Worm (Caenorhabditis elegans) whole organism, L3 larva: ENCODE measurements around the gene cogc-6.

ENCODE experiments used
- R02D3.7 ChIP-seq: fragments of 150-350 bp; optimal IDR thresholded peaks from 2 replicates; lab custom pipeline; 2014; ENCODE audit warnings: missing biosample characterization, missing genetic modification characterization
- aly-2 ChIP-seq: fragments of 150-350 bp; optimal IDR thresholded peaks from 2 replicates; lab custom pipeline; 2014; ENCODE audit warnings: missing biosample characterization, missing genetic modification characterization
- ama-1 ChIP-seq: fragments of 150-350 bp; optimal IDR thresholded peaks from 2 replicates; lab custom pipeline; 2018
- ceh-28 ChIP-seq: fragments of 150-350 bp; optimal IDR thresholded peaks from 2 replicates; lab custom pipeline; 2014; ENCODE audit warnings: missing biosample characterization, missing genetic modification reagents, missing genetic modification characterization
- ceh-82 ChIP-seq: fragments of 150-350 bp; optimal IDR thresholded peaks from 2 replicates; lab custom pipeline; 2014; ENCODE audit warnings: missing biosample characterization, missing genetic modification characterization
- egl-27 ChIP-seq: sonication (generic microtip); optimal IDR thresholded peaks from 4 replicates; lab custom pipeline; 2017; ENCODE audit warnings: missing biosample characterization, missing genetic modification reagents, missing genetic modification characterization
- egl-5 ChIP-seq: fragments of 150-350 bp; optimal IDR thresholded peaks from 2 replicates; lab custom pipeline; 2017; ENCODE audit warnings: missing biosample characterization, missing genetic modification reagents, missing genetic modification characterization, inconsistent platforms
- elt-1 ChIP-seq: fragments of 150-350 bp; optimal IDR thresholded peaks from 2 replicates; lab custom pipeline; 2014; ENCODE audit warnings: missing biosample characterization, missing genetic modification characterization
- elt-2 ChIP-seq: sonication (generic microtip); optimal IDR thresholded peaks from 2 replicates; lab custom pipeline; 2016; ENCODE audit warnings: missing genetic modification reagents, mild to moderate bottlenecking, missing genetic modification characterization, missing compliant biosample characterization
- elt-3 ChIP-seq, 3 experiments: fragments of 150-350 bp in 1 of 3; sonication (generic microtip) in 2 of 3; optimal IDR thresholded peaks; 2 replicates in 2 of 3; 4 replicates in 1 of 3; lab custom pipeline; 2014 to 2017; ENCODE audit warnings: missing biosample characterization in 3 of 3, missing genetic modification characterization in 3 of 3
- eor-1 ChIP-seq, 2 experiments: fragments of 150-350 bp; optimal IDR thresholded peaks; 2 replicates each; lab custom pipeline; 2014 to 2018; ENCODE audit warnings: missing biosample characterization in 2 of 2, missing genetic modification characterization in 2 of 2
- fkh-2 ChIP-seq: fragments of 150-350 bp; optimal IDR thresholded peaks from 2 replicates; lab custom pipeline; 2014; ENCODE audit warnings: missing biosample characterization, missing genetic modification reagents, missing genetic modification characterization
- fos-1 ChIP-seq: fragments of 150-350 bp; optimal IDR thresholded peaks from 2 replicates; lab custom pipeline; 2014; ENCODE audit warnings: missing biosample characterization, missing genetic modification characterization
- hmg-11 ChIP-seq: sonication (generic microtip); optimal IDR thresholded peaks from 2 replicates; lab custom pipeline; 2016; ENCODE audit warnings: missing genetic modification characterization, missing compliant biosample characterization
- jun-1 ChIP-seq: fragments of 150-350 bp; optimal IDR thresholded peaks from 2 replicates; lab custom pipeline; 2014; ENCODE audit warnings: missing biosample characterization, missing genetic modification reagents, missing genetic modification characterization
- lin-15B ChIP-seq: fragments of 150-350 bp; optimal IDR thresholded peaks from 2 replicates; lab custom pipeline; 2014; ENCODE audit warnings: missing biosample characterization, missing genetic modification characterization
- lin-39 ChIP-seq: fragments of 150-350 bp; optimal IDR thresholded peaks from 2 replicates; lab custom pipeline; 2018; ENCODE audit warnings: missing biosample characterization, missing genetic modification reagents, missing genetic modification characterization
- lsy-12 ChIP-seq: sonication (generic microtip); optimal IDR thresholded peaks from 2 replicates; lab custom pipeline; 2016; ENCODE audit warnings: mild to moderate bottlenecking, missing genetic modification characterization, missing compliant biosample characterization
- mdl-1 ChIP-seq: fragments of 150-350 bp; optimal IDR thresholded peaks from 2 replicates; lab custom pipeline; 2014; ENCODE audit warnings: missing biosample characterization, missing genetic modification characterization
- mml-1 ChIP-seq: fragments of 150-350 bp; sonication (generic microtip); optimal IDR thresholded peaks from 3 replicates; lab custom pipeline; 2014; ENCODE audit warnings: missing biosample characterization, missing genetic modification characterization
- nfya-1 ChIP-seq: sonication (generic microtip); optimal IDR thresholded peaks from 2 replicates; lab custom pipeline; 2017; ENCODE audit warnings: missing genetic modification characterization, mild to moderate bottlenecking, missing compliant biosample characterization, antibody characterized with exemption, moderate library complexity; ENCODE audit not compliant: insufficient read depth
- nhr-12 ChIP-seq: fragments of 150-350 bp; optimal IDR thresholded peaks from 2 replicates; lab custom pipeline; 2014; ENCODE audit warnings: missing biosample characterization, missing genetic modification characterization
- nhr-23 ChIP-seq: fragments of 150-350 bp; optimal IDR thresholded peaks from 2 replicates; lab custom pipeline; 2014; ENCODE audit warnings: missing biosample characterization, missing genetic modification reagents, missing genetic modification characterization
- nhr-237 ChIP-seq: fragments of 150-350 bp; optimal IDR thresholded peaks from 2 replicates; lab custom pipeline; 2014; ENCODE audit warnings: missing biosample characterization, missing genetic modification characterization
- nhr-25 ChIP-seq: sonication (generic microtip); optimal IDR thresholded peaks from 2 replicates; lab custom pipeline; 2017; ENCODE audit warnings: missing biosample characterization, missing genetic modification characterization
- nhr-43 ChIP-seq: sonication (generic microtip); optimal IDR thresholded peaks from 2 replicates; lab custom pipeline; 2016; ENCODE audit warnings: mild to moderate bottlenecking, missing genetic modification characterization, missing compliant biosample characterization; ENCODE audit not compliant: poor library complexity, severe bottlenecking
- nhr-67 ChIP-seq: fragments of 150-350 bp; optimal IDR thresholded peaks from 2 replicates; lab custom pipeline; 2014; ENCODE audit warnings: missing biosample characterization, missing genetic modification characterization
- nhr-76 ChIP-seq: fragments of 150-350 bp; sonication (generic microtip); optimal IDR thresholded peaks from 5 replicates; lab custom pipeline; 2014; ENCODE audit warnings: missing biosample characterization, missing genetic modification characterization
- nhr-77 ChIP-seq: fragments of 150-350 bp; optimal IDR thresholded peaks from 2 replicates; lab custom pipeline; 2014; ENCODE audit warnings: missing biosample characterization, missing genetic modification characterization
- pha-4 ChIP-seq: fragments of 150-350 bp; optimal IDR thresholded peaks from 2 replicates; lab custom pipeline; 2014; ENCODE audit warnings: missing biosample characterization, missing genetic modification reagents, missing genetic modification characterization
- pqm-1 ChIP-seq: fragments of 150-350 bp; optimal IDR thresholded peaks from 2 replicates; lab custom pipeline; 2017; ENCODE audit warnings: missing biosample characterization, missing genetic modification characterization, inconsistent platforms
- sea-2 ChIP-seq: fragments of 150-350 bp; sonication (generic microtip); optimal IDR thresholded peaks from 4 replicates; lab custom pipeline; 2014; ENCODE audit warnings: missing biosample characterization, missing genetic modification reagents, missing genetic modification characterization
- skn-1 ChIP-seq: fragments of 150-350 bp; optimal IDR thresholded peaks from 2 replicates; lab custom pipeline; 2014; ENCODE audit warnings: missing biosample characterization, missing genetic modification characterization
- snpc-4 ChIP-seq: fragments of 150-350 bp; optimal IDR thresholded peaks from 2 replicates; lab custom pipeline; 2014; ENCODE audit warnings: missing biosample characterization, missing genetic modification characterization
- tbx-2 ChIP-seq: sonication (generic microtip); optimal IDR thresholded peaks from 2 replicates; lab custom pipeline; 2016; ENCODE audit warnings: mild to moderate bottlenecking, missing genetic modification characterization, missing compliant biosample characterization
- unc-39 ChIP-seq: sonication (generic microtip); optimal IDR thresholded peaks from 4 replicates; lab custom pipeline; 2017; ENCODE audit warnings: missing biosample characterization, missing genetic modification characterization
- zag-1 ChIP-seq: fragments of 150-350 bp; optimal IDR thresholded peaks from 2 replicates; lab custom pipeline; 2014; ENCODE audit warnings: missing biosample characterization, missing genetic modification characterization
- ztf-11 ChIP-seq: fragments of 150-350 bp; optimal IDR thresholded peaks from 2 replicates; lab custom pipeline; 2014; ENCODE audit warnings: missing biosample characterization, missing genetic modification characterization
- ztf-4 ChIP-seq: fragments of 150-350 bp; optimal IDR thresholded peaks from 2 replicates; lab custom pipeline; 2014; ENCODE audit warnings: missing biosample characterization, missing genetic modification characterization

Gene cogc-6

ce11 chrV:8239928-8240327, 18.8 kb upstream of the cogc-6 start, which contains the start of gene C16D9.3:
Gene C16D9.3, minus strand, starts transcription at chrV:8240028.
- TF ChIP-seq nhr-23 (tag; lab: Kevin White, UChicago) (no peak), eor-1 (tag; optimal IDR thresholded peaks at IDR 0.05; lab: Kevin White, UChicago) (no peak), lin-39 (tag; lab: Kevin White, UChicago) (no peak), mml-1 (tag; lab: Kevin White, UChicago) (no peak), lin-15B (tag; lab: Kevin White, UChicago) (no peak), nhr-67 (tag; lab: Kevin White, UChicago) (no peak), lsy-12 (tag; lab: Kevin White, UChicago) (no peak)

ce11 chrV:8238290-8238689, 17.2 kb upstream of the cogc-6 start, which contains the start of gene rol-3:
Gene rol-3, minus strand, starts transcription at chrV:8238409.
- TF ChIP-seq nhr-67 (tag; lab: Kevin White, UChicago), result no peak
- peak; percentile 62 for TF ChIP-seq nhr-23 (tag; lab: Kevin White, UChicago)
- TF ChIP-seq ceh-28 (tag; lab: Kevin White, UChicago), result peak; percentile 73
- TF ChIP-seq, all 47 proteins: peak for 2

- TF ChIP-seq lin-39 (tag; lab: Kevin White, UChicago) (peak; percentile 2), unc-39 (tag; lab: Kevin White, UChicago) (no peak), pqm-1 (tag; lab: Kevin White, UChicago) (peak; percentile 40), nhr-23 (tag; lab: Kevin White, UChicago) (peak; percentile 39), nfya-1 (peak; percentile 36), nhr-25 (tag; lab: Kevin White, UChicago) (peak; percentile 53), lsy-12 (tag; lab: Kevin White, UChicago) (peak; percentile 41), nhr-237 (tag; lab: Kevin White, UChicago) (no peak), ztf-11 (tag; lab: Kevin White, UChicago) (no peak), jun-1 (no peak), snpc-4 (tag; lab: Kevin White, UChicago) (peak; percentile 29), elt-2 (tag; lab: Kevin White, UChicago) (peak; percentile 20), nhr-76 (tag; lab: Kevin White, UChicago) (no peak), egl-5 (tag; lab: Kevin White, UChicago) (no peak)
Measured at ce11 chrV:8235331-8235730, 14.2 kb upstream of the cogc-6 start.

ce11 chrV:8230056-8230455, 8.9 kb upstream of the cogc-6 start:
- TF ChIP-seq hmg-11 (tag; lab: Kevin White, UChicago) (no peak), jun-1 (no peak), elt-2 (tag; lab: Kevin White, UChicago) (peak; percentile 1), nhr-76 (tag; lab: Kevin White, UChicago) (no peak), snpc-4 (tag; lab: Kevin White, UChicago) (peak; percentile 62), zag-1 (tag; lab: Kevin White, UChicago) (no peak), egl-27 (tag; lab: Kevin White, UChicago) (no peak), nhr-77 (no peak), nhr-237 (tag; lab: Kevin White, UChicago) (no peak), nhr-25 (tag; lab: Kevin White, UChicago) (no peak), nfya-1 (peak; percentile 25), mml-1 (tag; lab: Kevin White, UChicago) (no peak), lin-15B (tag; lab: Kevin White, UChicago) (no peak)

ce11 chrV:8228712-8229119, 7.6 kb upstream of the cogc-6 start:
- TF ChIP-seq mdl-1 (tag; lab: Kevin White, UChicago) (no peak), mml-1 (tag; lab: Kevin White, UChicago) (no peak), nhr-23 (tag; lab: Kevin White, UChicago) (peak; percentile 91), lin-39 (tag; lab: Kevin White, UChicago) (peak; percentile 69), ceh-82 (tag; lab: Kevin White, UChicago) (peak; percentile 41), jun-1 (no peak), elt-1 (tag; lab: Kevin White, UChicago) (no peak), egl-27 (tag; lab: Kevin White, UChicago) (peak; percentile 66), skn-1 (tag; lab: Kevin White, UChicago) (no peak), lsy-12 (tag; lab: Kevin White, UChicago) (peak; percentile 58), nfya-1 (peak; percentile 82), nhr-43 (tag; lab: Kevin White, UChicago) (peak; percentile 81), aly-2 (tag; lab: Kevin White, UChicago) (peak; percentile 91), R02D3.7 (tag; lab: Kevin White, UChicago) (peak; percentile 73), hmg-11 (tag; lab: Kevin White, UChicago) (peak; percentile 80), snpc-4 (tag; lab: Kevin White, UChicago) (peak; percentile 99), fkh-2 (no peak), pha-4 (tag; lab: Kevin White, UChicago) (peak; percentile 86), elt-2 (tag; lab: Kevin White, UChicago) (peak; percentile 70), tbx-2 (tag; lab: Kevin White, UChicago) (peak; percentile 69), elt-3 (tag; optimal IDR thresholded peaks at IDR 0.05; lab: Kevin White, UChicago) (peak in 1 of 3 experiments; percentile 40), ceh-28 (tag; lab: Kevin White, UChicago) (peak; percentile 59), ama-1 (peak; percentile 94), nhr-237 (tag; lab: Kevin White, UChicago) (no peak), nhr-12 (tag; lab: Kevin White, UChicago) (no peak), zag-1 (tag; lab: Kevin White, UChicago) (peak; percentile 3), pqm-1 (tag; lab: Kevin White, UChicago) (peak; percentile 77), nhr-25 (tag; lab: Kevin White, UChicago) (peak; percentile 84), ztf-4 (tag; lab: Kevin White, UChicago) (no peak), nhr-77 (peak; percentile 45), sea-2 (GFP tag; lab: Kevin White, UChicago) (no peak), fos-1 (no peak), lin-15B (tag; lab: Kevin White, UChicago) (peak; percentile 49)
- TF ChIP-seq, all 47 proteins: peak for 22
